Fruit fly (Drosophila melanogaster): ENCODE data around the gene CG9760.

Gene CG9760

DNA sequence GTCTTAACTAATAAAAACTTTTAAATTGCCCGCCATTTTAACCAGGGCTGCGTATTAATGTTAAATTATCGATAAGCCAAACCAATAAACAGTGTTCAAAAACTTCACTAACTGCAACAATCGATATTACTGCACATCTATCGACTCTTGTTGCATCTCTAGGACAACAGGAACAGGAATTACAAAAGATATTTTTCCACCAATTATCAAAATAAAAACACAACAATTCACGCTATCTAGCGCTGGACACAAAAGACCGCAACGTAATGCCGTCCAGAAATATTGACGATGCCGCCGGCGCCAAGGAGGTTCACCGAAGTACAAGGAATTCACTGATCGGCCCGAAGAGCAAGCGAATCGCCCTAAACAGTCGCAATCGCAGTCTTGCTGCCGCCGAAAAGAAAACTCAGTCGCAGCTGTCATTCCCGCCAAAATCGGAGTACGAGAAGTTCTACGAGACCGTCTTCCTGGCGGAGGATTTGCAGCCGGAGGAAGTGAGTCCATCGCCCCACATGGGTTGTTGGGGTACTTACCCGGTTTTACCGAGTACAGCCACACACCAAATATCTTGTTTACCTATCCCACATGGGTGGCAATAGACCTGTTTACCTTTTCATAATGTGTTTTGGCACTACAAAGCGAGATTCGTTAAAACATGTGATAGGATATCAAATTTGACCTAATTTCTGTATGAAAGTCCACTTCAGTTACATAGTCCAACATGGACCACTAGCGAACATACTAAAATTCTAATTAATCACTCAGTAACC, 47.4 kb downstream of the CG9760 start, which contains the start of gene vers:
Gene vers, plus strand, starts transcription at position 136 of the 770 bp plus-strand sequence.
- TF ChIP-seq noc (tag; optimal IDR thresholded peaks at IDR 0.05), result no peak

dm6 chr3L:12115103-12115502, 48.4 kb downstream of the CG9760 start:
- no peak for TF ChIP-seq noc (tag; optimal IDR thresholded peaks at IDR 0.05)

DNA sequence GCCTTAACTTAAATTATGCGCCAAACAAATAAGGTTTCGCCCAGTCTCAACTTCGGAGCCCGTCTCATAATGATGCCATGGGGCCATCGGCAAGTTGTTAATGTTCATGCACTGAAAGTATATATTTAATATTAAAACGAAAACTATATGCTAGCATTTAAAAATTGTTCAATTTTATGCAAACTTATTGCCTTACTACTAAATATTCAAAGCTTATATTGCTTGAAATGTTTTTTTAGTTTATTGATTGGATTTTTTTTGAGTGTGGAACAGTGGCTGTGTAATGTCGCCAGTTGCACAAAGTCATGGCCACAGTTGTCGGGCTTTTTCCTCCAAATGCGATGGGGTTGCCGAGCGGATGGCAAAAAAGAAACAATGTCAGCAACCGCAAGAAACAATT, 49.3 kb downstream of the CG9760 start:
- no peak for TF ChIP-seq noc (tag; optimal IDR thresholded peaks at IDR 0.05)

dm6 chr3L:12113589-12113988, 49.9 kb downstream of the CG9760 start:
- TF ChIP-seq noc (tag; optimal IDR thresholded peaks at IDR 0.05), result no peak

DNA sequence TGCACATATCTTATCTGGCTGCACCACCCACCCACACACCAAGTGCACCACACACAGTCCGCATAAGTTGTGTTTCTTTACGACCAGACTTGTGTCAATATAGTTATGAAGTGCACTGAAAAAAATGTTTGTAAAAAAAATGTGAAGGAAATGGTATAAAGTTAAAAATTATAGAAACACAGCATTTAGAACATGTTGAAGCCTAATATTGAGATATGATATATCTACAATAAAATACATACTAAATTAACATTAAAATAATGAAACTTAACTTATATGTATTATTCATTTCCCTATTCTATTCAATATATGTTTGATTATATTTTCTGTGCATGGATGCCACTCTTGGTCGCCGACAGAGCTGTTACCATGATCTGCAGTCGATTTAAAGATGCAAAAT, 50.6 kb downstream of the CG9760 start:
- no peak for TF ChIP-seq noc (tag; optimal IDR thresholded peaks at IDR 0.05)

- TF ChIP-seq noc (tag; optimal IDR thresholded peaks at IDR 0.05), result no peak
These were observed 52.2 kb downstream of the CG9760 start for dm6 chr3L:12111081-12111958.

- TF ChIP-seq noc (tag; optimal IDR thresholded peaks at IDR 0.05), result no peak
These were observed 54.4 kb downstream of the CG9760 start for dm6 chr3L:12109045-12109632.

DNA sequence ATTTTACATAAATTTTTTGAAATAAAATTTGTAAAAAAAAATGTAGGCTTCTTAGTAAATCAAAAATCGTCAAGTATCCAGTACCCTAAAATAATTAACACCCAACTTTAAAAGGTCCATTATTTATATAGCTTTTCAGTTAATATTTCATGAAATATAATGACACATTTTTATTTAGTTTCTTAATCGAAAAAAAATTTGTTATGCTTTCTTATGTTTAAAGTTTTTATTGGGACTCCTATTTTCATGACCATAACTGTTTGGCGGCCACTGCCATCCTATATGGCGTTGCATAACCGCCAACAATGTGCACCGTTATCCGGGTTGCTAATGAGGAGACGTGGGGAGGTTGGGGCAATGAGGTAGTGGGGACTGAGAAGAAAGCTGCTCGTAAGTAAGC, 55.0 kb downstream of the CG9760 start:
- TF ChIP-seq noc (tag; optimal IDR thresholded peaks at IDR 0.05), result no peak

- TF ChIP-seq noc (tag; optimal IDR thresholded peaks at IDR 0.05), result no peak
These were observed 56.2 kb downstream of the CG9760 start for dm6 chr3L:12107378-12107777.

Data from whole organism, larva.